Worm (Caenorhabditis elegans): Measurements from ENCODE around the gene cpf-2.

DNA sequence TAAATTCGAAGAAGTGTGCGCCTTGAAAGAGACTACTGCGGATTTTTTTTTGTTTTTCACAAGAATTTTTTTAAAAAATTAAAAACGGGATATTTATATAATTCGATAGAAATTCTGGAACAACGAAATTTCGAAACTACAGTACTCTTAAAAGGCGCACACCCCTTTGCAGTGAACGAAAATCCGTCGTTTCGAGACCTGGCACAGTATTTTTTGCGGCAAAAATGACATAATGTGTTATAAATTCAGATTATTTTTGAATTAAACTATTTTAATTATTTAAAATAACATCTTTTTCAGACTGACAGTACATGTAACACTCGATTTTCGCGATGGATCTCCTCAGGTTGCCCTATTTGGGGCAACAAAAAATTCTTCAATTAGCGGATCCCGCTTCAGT lies 5.7 kb downstream of the cpf-2 start, which contains the start of gene F56A8.4:
- TF ChIP-seq M03D4.4 (tag; optimal IDR thresholded peaks at IDR 0.05) (no peak), ces-1 (GFP tag; optimal IDR thresholded peaks at IDR 0.05) (no peak), drap-1 (GFP tag; optimal IDR thresholded peaks at IDR 0.05) (no peak), unc-62 (GFP tag; optimal IDR thresholded peaks at IDR 0.05) (no peak), mls-2 (tag; optimal IDR thresholded peaks at IDR 0.05) (no peak), tbx-8 (GFP tag; optimal IDR thresholded peaks at IDR 0.05) (no peak), nhr-28 (tag; optimal IDR thresholded peaks at IDR 0.05) (no peak), unc-120 (tag; optimal IDR thresholded peaks at IDR 0.05; ENCODE audit: poor library complexity, severe bottlenecking) (no peak), mab-5 (tag; optimal IDR thresholded peaks at IDR 0.05) (no peak), unc-39 (tag; optimal IDR thresholded peaks at IDR 0.05) (no peak), pha-4 (tag; optimal IDR thresholded peaks at IDR 0.05) (no peak), lsy-2 (tag; optimal IDR thresholded peaks at IDR 0.05) (no peak), nhr-76 (tag; optimal IDR thresholded peaks at IDR 0.05) (no peak), elt-1 (tag; optimal IDR thresholded peaks at IDR 0.05; ENCODE audit: borderline replicate concordance, insufficient read depth) (no peak)
